Worm (Caenorhabditis elegans) whole organism, L2 larva: ENCODE data around the gene Y39A1A.21.

Source experiments
- F13H6.1 ChIP-seq: sonication (generic microtip); optimal IDR thresholded peaks from 2 replicates; lab custom pipeline; 2016; ENCODE audit warnings: missing genetic modification characterization, missing compliant biosample characterization
- R02D3.7 ChIP-seq: fragments of 150-350 bp; optimal IDR thresholded peaks from 2 replicates; lab custom pipeline; 2014; ENCODE audit warnings: missing biosample characterization, missing genetic modification characterization
- Y55F3AM.14 ChIP-seq: fragments of 200-800 bp; sonication (Bioruptor generic); optimal IDR thresholded peaks from 2 replicates; lab custom pipeline; 2018; ENCODE audit warnings: mild to moderate bottlenecking, missing genetic modification characterization, missing compliant biosample characterization
- ZK546.5 ChIP-seq: sonication (generic microtip); optimal IDR thresholded peaks from 2 replicates; lab custom pipeline; 2017; ENCODE audit warnings: missing biosample characterization, missing genetic modification characterization
- alr-1 ChIP-seq: fragments of 150-350 bp; optimal IDR thresholded peaks from 2 replicates; lab custom pipeline; 2014; ENCODE audit warnings: missing biosample characterization, missing genetic modification characterization
- aly-2 ChIP-seq: fragments of 150-350 bp; optimal IDR thresholded peaks from 2 replicates; lab custom pipeline; 2014; ENCODE audit warnings: missing biosample characterization, missing genetic modification characterization
- ama-1 ChIP-seq: fragments of 150-350 bp; optimal IDR thresholded peaks from 2 replicates; lab custom pipeline; 2018; ENCODE audit warnings: inconsistent platforms
- blmp-1 ChIP-seq: sonication (generic microtip); optimal IDR thresholded peaks from 2 replicates; lab custom pipeline; 2017; ENCODE audit warnings: missing genetic modification characterization, mild to moderate bottlenecking, missing compliant biosample characterization, antibody characterized with exemption, moderate library complexity; ENCODE audit not compliant: insufficient read depth
- ceh-16 ChIP-seq: fragments of 150-350 bp; optimal IDR thresholded peaks from 2 replicates; lab custom pipeline; 2014; ENCODE audit warnings: missing biosample characterization, missing genetic modification characterization
- ceh-82 ChIP-seq: fragments of 150-350 bp; optimal IDR thresholded peaks from 2 replicates; lab custom pipeline; 2014; ENCODE audit warnings: missing biosample characterization, missing genetic modification characterization
- crh-2 ChIP-seq: sonication (generic microtip); optimal IDR thresholded peaks from 2 replicates; lab custom pipeline; 2017; ENCODE audit warnings: missing biosample characterization, missing genetic modification characterization
- dmd-4 ChIP-seq: sonication (generic microtip); optimal IDR thresholded peaks from 2 replicates; lab custom pipeline; 2017; ENCODE audit warnings: missing biosample characterization, missing genetic modification characterization
- egl-27 ChIP-seq: sonication (generic microtip); optimal IDR thresholded peaks from 3 replicates; lab custom pipeline; 2017; ENCODE audit warnings: missing biosample characterization, missing genetic modification reagents, missing genetic modification characterization
- elt-1 ChIP-seq: fragments of 150-350 bp; optimal IDR thresholded peaks from 2 replicates; lab custom pipeline; 2014; ENCODE audit warnings: missing biosample characterization, missing genetic modification characterization
- elt-3 ChIP-seq: sonication (generic microtip); optimal IDR thresholded peaks from 2 replicates; lab custom pipeline; 2017; ENCODE audit warnings: missing biosample characterization, missing genetic modification characterization
- fos-1 ChIP-seq: fragments of 150-350 bp; optimal IDR thresholded peaks from 2 replicates; lab custom pipeline; 2014; ENCODE audit warnings: missing biosample characterization, missing genetic modification characterization
- gmeb-1 ChIP-seq: fragments of 150-350 bp; optimal IDR thresholded peaks from 2 replicates; lab custom pipeline; 2014; ENCODE audit warnings: missing biosample characterization, missing genetic modification characterization
- lin-11 ChIP-seq: fragments of 150-350 bp; sonication (generic microtip); optimal IDR thresholded peaks from 2 replicates; lab custom pipeline; 2014; ENCODE audit warnings: missing biosample characterization, missing genetic modification characterization, inconsistent platforms, mixed read lengths
- lin-13 ChIP-seq: fragments of 150-350 bp; optimal IDR thresholded peaks from 2 replicates; lab custom pipeline; 2014; ENCODE audit warnings: missing biosample characterization, missing genetic modification reagents, missing genetic modification characterization
- lin-39 ChIP-seq: fragments of 150-350 bp; optimal IDR thresholded peaks from 2 replicates; lab custom pipeline; 2014; ENCODE audit warnings: missing biosample characterization, missing genetic modification reagents, missing genetic modification characterization
- lsy-2 ChIP-seq, 2 experiments: fragments of 150-350 bp in 1 of 2; sonication (generic microtip) in 1 of 2; optimal IDR thresholded peaks; 2 replicates each; lab custom pipeline; 2014 to 2017; ENCODE audit warnings: missing biosample characterization in 2 of 2, missing genetic modification characterization in 2 of 2
- mbf-1 ChIP-seq: sonication (generic microtip); optimal IDR thresholded peaks from 2 replicates; lab custom pipeline; 2017; ENCODE audit warnings: missing biosample characterization, missing genetic modification characterization
- mdl-1 ChIP-seq, 2 experiments: fragments of 150-350 bp in 1 of 2; sonication (generic microtip) in 1 of 2; optimal IDR thresholded peaks; 2 replicates each; lab custom pipeline; 2017; ENCODE audit warnings: missing biosample characterization in 2 of 2, missing genetic modification characterization in 2 of 2
- nhr-10 ChIP-seq: sonication (generic microtip); optimal IDR thresholded peaks from 2 replicates; lab custom pipeline; 2017; ENCODE audit warnings: missing biosample characterization, missing genetic modification characterization
- nhr-11 ChIP-seq: fragments of 150-350 bp; optimal IDR thresholded peaks from 2 replicates; lab custom pipeline; 2014; ENCODE audit warnings: missing biosample characterization, missing genetic modification characterization
- nhr-12 ChIP-seq: fragments of 150-350 bp; optimal IDR thresholded peaks from 2 replicates; lab custom pipeline; 2014; ENCODE audit warnings: missing biosample characterization, missing genetic modification characterization
- nhr-129 ChIP-seq: fragments of 150-350 bp; optimal IDR thresholded peaks from 2 replicates; lab custom pipeline; 2014; ENCODE audit warnings: missing biosample characterization, missing genetic modification characterization
- nhr-21 ChIP-seq: fragments of 150-350 bp; optimal IDR thresholded peaks from 2 replicates; lab custom pipeline; 2014; ENCODE audit warnings: missing biosample characterization, missing genetic modification characterization
- nhr-23 ChIP-seq: fragments of 150-350 bp; optimal IDR thresholded peaks from 2 replicates; lab custom pipeline; 2014; ENCODE audit warnings: missing biosample characterization, missing genetic modification reagents, missing genetic modification characterization
- nhr-237 ChIP-seq: fragments of 150-350 bp; optimal IDR thresholded peaks from 2 replicates; lab custom pipeline; 2014; ENCODE audit warnings: missing biosample characterization, missing genetic modification characterization
- nhr-25 ChIP-seq: fragments of 150-350 bp; sonication (generic microtip); optimal IDR thresholded peaks from 3 replicates; lab custom pipeline; 2014; ENCODE audit warnings: missing biosample characterization, missing genetic modification characterization
- nhr-6 ChIP-seq: fragments of 150-350 bp; optimal IDR thresholded peaks from 2 replicates; lab custom pipeline; 2014; ENCODE audit warnings: missing biosample characterization, missing genetic modification characterization
- nhr-77 ChIP-seq: fragments of 150-350 bp; optimal IDR thresholded peaks from 2 replicates; lab custom pipeline; 2014; ENCODE audit warnings: missing biosample characterization, missing genetic modification characterization
- sem-4 ChIP-seq: fragments of 150-350 bp; optimal IDR thresholded peaks from 2 replicates; lab custom pipeline; 2014; ENCODE audit warnings: missing biosample characterization, missing genetic modification reagents, missing genetic modification characterization
- sma-3 ChIP-seq: sonication (generic microtip); optimal IDR thresholded peaks from 2 replicates; lab custom pipeline; 2016; ENCODE audit warnings: missing genetic modification reagents, missing genetic modification characterization, missing compliant biosample characterization
- sma-9 ChIP-seq, 2 experiments: fragments of 150-350 bp in 1 of 2; sonication (generic microtip) in 1 of 2; optimal IDR thresholded peaks; 2 replicates each; lab custom pipeline; 2014 to 2016; ENCODE audit warnings: missing genetic modification characterization in 2 of 2, mild to moderate bottlenecking in 1 of 2, missing biosample characterization in 1 of 2, missing compliant biosample characterization in 1 of 2, missing genetic modification reagents in 1 of 2, moderate library complexity in 1 of 2
- unc-39 ChIP-seq: fragments of 150-350 bp; optimal IDR thresholded peaks from 2 replicates; lab custom pipeline; 2014; ENCODE audit warnings: missing biosample characterization, missing genetic modification characterization
- unc-55 ChIP-seq: fragments of 150-350 bp; sonication (generic microtip); optimal IDR thresholded peaks from 3 replicates; lab custom pipeline; 2014; ENCODE audit warnings: missing biosample characterization, missing genetic modification reagents, missing genetic modification characterization
- unc-62 ChIP-seq: fragments of 150-350 bp; optimal IDR thresholded peaks from 2 replicates; lab custom pipeline; 2014; ENCODE audit warnings: missing biosample characterization, missing genetic modification reagents, missing genetic modification characterization
- zag-1 ChIP-seq: fragments of 150-350 bp; optimal IDR thresholded peaks from 2 replicates; lab custom pipeline; 2014; ENCODE audit warnings: missing biosample characterization, missing genetic modification characterization
- ztf-1 ChIP-seq: fragments of 200-800 bp; sonication (Bioruptor generic); conservative IDR thresholded peaks from 2 replicates; pipeline ENCODE4 v1.3.6; 2022; ENCODE audit warnings: missing genetic modification characterization, missing compliant biosample characterization
- ztf-11 ChIP-seq: sonication (generic microtip); optimal IDR thresholded peaks from 2 replicates; lab custom pipeline; 2017; ENCODE audit warnings: missing biosample characterization, missing genetic modification characterization
- ztf-4 ChIP-seq: fragments of 150-350 bp; optimal IDR thresholded peaks from 2 replicates; lab custom pipeline; 2014; ENCODE audit warnings: missing biosample characterization, missing genetic modification characterization

Y39A1A.21 gene

DNA sequence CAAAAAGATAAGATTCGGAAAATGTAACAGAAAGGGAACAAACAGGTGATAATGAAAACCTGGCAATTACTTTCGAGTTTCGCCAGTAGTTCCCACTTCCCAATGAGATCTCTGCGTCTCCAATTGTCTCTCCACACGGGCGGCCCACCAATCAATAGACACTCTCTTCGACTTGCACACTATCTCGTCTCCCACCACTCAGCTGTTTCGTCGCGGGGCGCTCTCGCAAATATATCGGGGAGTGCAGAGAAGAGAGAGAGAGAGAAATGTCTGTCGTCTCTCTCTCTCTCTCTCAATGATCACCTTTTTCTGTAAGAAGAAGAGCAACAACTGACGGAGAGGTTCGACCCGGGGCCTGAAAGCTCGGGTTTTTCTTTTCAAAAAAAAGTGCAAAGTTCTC, 13.3 kb upstream of the Y39A1A.21 start (continued):
- no peak for TF ChIP-seq nhr-10 (tag; lab: Kevin White, UChicago)
- peak; percentile 95 for TF ChIP-seq sma-9 (GFP tag; optimal IDR thresholded peaks at IDR 0.05; lab: Kevin White, UChicago)
- no peak for TF ChIP-seq sma-9 (tag; optimal IDR thresholded peaks at IDR 0.05; lab: Kevin White, UChicago)

DNA sequence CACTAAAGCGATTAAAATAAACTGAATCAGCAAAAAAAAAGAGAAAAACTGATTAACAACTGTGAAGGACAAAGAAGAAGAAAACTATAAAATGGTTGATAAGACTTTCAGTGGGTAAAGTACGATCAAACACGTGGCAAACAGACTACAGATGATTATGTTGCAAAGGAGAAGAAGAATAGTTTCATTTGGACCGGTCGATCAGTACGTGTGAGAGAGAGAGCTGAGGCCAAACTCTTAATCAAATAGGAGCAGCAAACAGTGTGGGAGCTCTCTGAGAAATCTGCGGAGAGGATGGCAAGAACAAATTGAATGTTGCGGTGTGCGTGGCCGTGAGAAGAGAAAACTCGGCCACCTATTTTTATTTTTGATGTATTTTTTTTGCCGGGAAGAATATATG, 12.2 kb upstream of the Y39A1A.21 start:
- TF ChIP-seq gmeb-1 (tag; lab: Kevin White, UChicago) = peak; percentile 9
- peak; percentile 61 for TF ChIP-seq fos-1 (tag; lab: Kevin White, UChicago)
- TF ChIP-seq R02D3.7 = no peak
- TF ChIP-seq dmd-4 (tag; lab: Kevin White, UChicago) = no peak
- TF ChIP-seq aly-2 (tag; lab: Kevin White, UChicago) = no peak
- no peak for TF ChIP-seq ztf-11 (tag; lab: Kevin White, UChicago)
- no peak for TF ChIP-seq mdl-1 (tag; optimal IDR thresholded peaks at IDR 0.05; lab: Kevin White, UChicago)
- TF ChIP-seq nhr-25 = peak; percentile 58
- peak; percentile 81 for TF ChIP-seq sma-9 (GFP tag; optimal IDR thresholded peaks at IDR 0.05; lab: Kevin White, UChicago)
- TF ChIP-seq sma-9 (tag; optimal IDR thresholded peaks at IDR 0.05; lab: Kevin White, UChicago) = no peak
- no peak for TF ChIP-seq nhr-10 (tag; lab: Kevin White, UChicago)
- peak; percentile 52 for TF ChIP-seq sma-3
- no peak for TF ChIP-seq mbf-1 (tag; lab: Kevin White, UChicago)
- TF ChIP-seq ztf-4 = no peak
- TF ChIP-seq blmp-1 (tag; lab: Kevin White, UChicago) = peak; percentile 55
- TF ChIP-seq nhr-129 (tag; lab: Kevin White, UChicago) = peak; percentile 20
- TF ChIP-seq lin-39 (tag; lab: Kevin White, UChicago) = no peak
- TF ChIP-seq nhr-237 (tag; lab: Kevin White, UChicago) = no peak
- TF ChIP-seq lin-13 = peak; percentile 5
- TF ChIP-seq F13H6.1 (tag; lab: Kevin White, UChicago) = peak; percentile 50
- no peak for TF ChIP-seq nhr-77 (tag; lab: Kevin White, UChicago)
- peak; percentile 94 for TF ChIP-seq crh-2
- TF ChIP-seq nhr-23 (tag; lab: Kevin White, UChicago) = no peak
- TF ChIP-seq ama-1 (lab: Kevin White, UChicago) = no peak
- TF ChIP-seq, all 48 proteins: peak for 10

DNA sequence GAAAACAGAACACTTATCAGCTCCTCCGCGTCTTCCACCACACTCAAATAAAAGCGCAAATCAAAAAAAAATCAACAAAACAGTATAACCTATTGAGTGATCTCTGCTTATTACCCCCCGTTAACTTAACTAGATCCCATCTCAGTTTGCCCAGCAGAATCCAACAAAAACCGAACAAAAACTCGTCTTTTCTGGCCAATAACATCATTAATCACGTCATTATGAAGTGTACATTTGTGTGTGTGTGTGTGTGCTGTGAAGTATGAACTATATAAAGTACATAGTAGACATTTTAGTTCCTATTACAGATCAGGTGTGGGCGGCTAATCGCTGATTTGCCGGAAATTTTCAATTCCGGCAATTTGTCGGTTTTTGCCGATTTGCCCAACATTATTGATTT, 11.3 kb upstream of the Y39A1A.21 start:
- TF ChIP-seq Y55F3AM.14 (GFP tag; lab: Kevin White, UChicago) = peak; percentile 3
- no peak for TF ChIP-seq nhr-21 (tag; lab: Kevin White, UChicago)
- TF ChIP-seq sma-9 (GFP tag; optimal IDR thresholded peaks at IDR 0.05; lab: Kevin White, UChicago) = peak; percentile 30
- TF ChIP-seq sma-9 (tag; optimal IDR thresholded peaks at IDR 0.05; lab: Kevin White, UChicago) = no peak
- peak; percentile 11 for TF ChIP-seq crh-2
- TF ChIP-seq elt-3 (tag; lab: Kevin White, UChicago) = no peak
- TF ChIP-seq nhr-25 = peak; percentile 6

DNA sequence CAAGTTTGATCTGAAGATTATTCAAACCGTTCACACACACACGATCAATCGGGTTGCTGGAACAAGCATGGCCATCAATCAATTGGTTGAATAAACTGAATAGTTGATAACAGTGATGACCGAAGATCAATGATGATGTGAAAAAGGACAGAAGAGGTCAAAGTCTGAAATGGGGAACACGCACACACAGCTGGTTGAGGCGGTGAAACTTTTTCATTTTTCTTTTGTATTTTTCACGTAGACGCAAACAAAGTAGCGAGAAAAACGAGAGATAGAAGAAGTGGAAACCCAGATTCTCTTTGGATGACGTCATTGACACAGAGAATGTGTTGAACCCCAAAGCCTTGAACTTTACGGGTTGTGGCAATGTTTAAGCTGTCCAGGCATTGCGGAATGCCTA, 10.7 kb upstream of the Y39A1A.21 start:
- TF ChIP-seq lsy-2 (tag; optimal IDR thresholded peaks at IDR 0.05; lab: Kevin White, UChicago) (peak in 1 of 2 experiments; percentile 62), ceh-82 (tag; lab: Kevin White, UChicago) (no peak), ztf-1 (no peak), lin-11 (tag; lab: Kevin White, UChicago) (no peak), nhr-12 (tag; lab: Kevin White, UChicago) (no peak), unc-62 (GFP tag; lab: Kevin White, UChicago) (no peak), mbf-1 (tag; lab: Kevin White, UChicago) (no peak), ztf-4 (peak; percentile 76), R02D3.7 (no peak), alr-1 (tag; lab: Kevin White, UChicago) (no peak), nhr-10 (tag; lab: Kevin White, UChicago) (no peak), mdl-1 (tag; optimal IDR thresholded peaks at IDR 0.05; lab: Kevin White, UChicago) (no peak), zag-1 (tag; lab: Kevin White, UChicago) (peak; percentile 11), Y55F3AM.14 (GFP tag; lab: Kevin White, UChicago) (no peak), sem-4 (tag; lab: Kevin White, UChicago) (peak; percentile 43), ZK546.5 (no peak), gmeb-1 (tag; lab: Kevin White, UChicago) (peak; percentile 4), unc-39 (tag; lab: Kevin White, UChicago) (no peak), ama-1 (lab: Kevin White, UChicago) (no peak), nhr-23 (tag; lab: Kevin White, UChicago) (no peak), ceh-16 (tag; lab: Kevin White, UChicago) (no peak), elt-1 (tag; lab: Kevin White, UChicago) (no peak), nhr-21 (tag; lab: Kevin White, UChicago) (peak; percentile 96), nhr-237 (tag; lab: Kevin White, UChicago) (no peak), lin-13 (no peak), sma-9 (GFP tag; optimal IDR thresholded peaks at IDR 0.05; lab: Kevin White, UChicago) (peak; percentile 91), sma-9 (tag; optimal IDR thresholded peaks at IDR 0.05; lab: Kevin White, UChicago) (no peak), nhr-129 (tag; lab: Kevin White, UChicago) (peak; percentile 88), dmd-4 (tag; lab: Kevin White, UChicago) (no peak), sma-3 (peak; percentile 86), elt-3 (tag; lab: Kevin White, UChicago) (no peak), nhr-77 (tag; lab: Kevin White, UChicago) (no peak), fos-1 (tag; lab: Kevin White, UChicago) (peak; percentile 62), egl-27 (peak; percentile 62), unc-55 (GFP tag; lab: Kevin White, UChicago) (no peak), nhr-11 (tag; lab: Kevin White, UChicago) (no peak), aly-2 (tag; lab: Kevin White, UChicago) (no peak), nhr-25 (peak; percentile 94), nhr-6 (tag; lab: Kevin White, UChicago) (peak; percentile 20)
